Worm (Caenorhabditis elegans): ENCODE results near the gene cct-7.

- TF ChIP-seq K02D7.2 (tag; optimal IDR thresholded peaks at IDR 0.05) = no peak
- TF ChIP-seq pha-2 (tag; optimal IDR thresholded peaks at IDR 0.05) = no peak
- no peak for TF ChIP-seq lin-11 (tag; optimal IDR thresholded peaks at IDR 0.05)
- TF ChIP-seq F13H6.1 (tag; optimal IDR thresholded peaks at IDR 0.05) = no peak
- no peak for TF ChIP-seq ceh-14 (tag; optimal IDR thresholded peaks at IDR 0.05)
- no peak for TF ChIP-seq ceh-45 (GFP tag; IDR thresholded peaks at IDR 0.05)
- TF ChIP-seq pha-4 (tag; optimal IDR thresholded peaks at IDR 0.05) = no peak
- TF ChIP-seq ama-1 (optimal IDR thresholded peaks at IDR 0.05) = no peak
- TF ChIP-seq che-1 (tag; optimal IDR thresholded peaks at IDR 0.05) = no peak
Measured at ce11 chrV:1869682-1870081, 2.4 kb upstream of the cct-7 start, which contains the start of gene T10B5.3.
